Fruit fly (Drosophila melanogaster) whole organism, prepupa: Measurements from ENCODE around the gene CG43293.

Experiments used
- Blimp-1 ChIP-seq: fragments of 200-800 bp; sonication (Bioruptor generic); optimal IDR thresholded peaks from 3 replicates; lab custom pipeline; 2017; ENCODE audit warnings: missing biosample characterization, missing genetic modification characterization, mild to moderate bottlenecking, moderate library complexity, missing genetic modification reagents
- CG10631 ChIP-seq: fragments of 200-800 bp; sonication (Bioruptor generic); optimal IDR thresholded peaks from 2 replicates; lab custom pipeline; 2016; ENCODE audit warnings: missing biosample characterization, missing genetic modification characterization
- CG11902 ChIP-seq: fragments of 200-800 bp; sonication (Bioruptor generic); optimal IDR thresholded peaks from 3 replicates; lab custom pipeline; 2016; ENCODE audit warnings: missing biosample characterization, missing genetic modification characterization
- CG15336 ChIP-seq: fragments of 200-800 bp; sonication (Bioruptor generic); IDR thresholded peaks from 2 replicates; pipeline ENCODE4 v1.3.6; 2022; ENCODE audit warnings: missing biosample characterization, missing genetic modification characterization
- CG16779 ChIP-seq: fragments of 200-800 bp; sonication (Bioruptor generic); optimal IDR thresholded peaks from 3 replicates; lab custom pipeline; 2017; ENCODE audit warnings: missing biosample characterization, mild to moderate bottlenecking, missing genetic modification characterization
- CG3032 ChIP-seq: fragments of 200-800 bp; optimal IDR thresholded peaks from 2 replicates; lab custom pipeline; 2019; ENCODE audit warnings: missing biosample characterization, mild to moderate bottlenecking, missing genetic modification characterization, moderate library complexity
- CG31627 ChIP-seq: fragments of 200-800 bp; sonication (Bioruptor generic); optimal IDR thresholded peaks from 3 replicates; lab custom pipeline; 2016; ENCODE audit warnings: missing biosample characterization, missing genetic modification characterization
- CG34406 ChIP-seq: fragments of 200-800 bp; sonication (Bioruptor generic); optimal IDR thresholded peaks from 3 replicates; lab custom pipeline; 2016; ENCODE audit warnings: missing biosample characterization, missing genetic modification characterization
- CG3919 ChIP-seq: fragments of 200-800 bp; sonication (Bioruptor generic); optimal IDR thresholded peaks from 3 replicates; lab custom pipeline; 2016; ENCODE audit warnings: missing biosample characterization, missing genetic modification characterization
- CG6792 ChIP-seq: fragments of 200-800 bp; sonication (Bioruptor generic); optimal IDR thresholded peaks from 3 replicates; lab custom pipeline; 2016; ENCODE audit warnings: missing biosample characterization, missing genetic modification characterization
- CG6854 ChIP-seq: fragments of 200-800 bp; sonication (Bioruptor generic); optimal IDR thresholded peaks from 2 replicates; lab custom pipeline; 2017; ENCODE audit warnings: missing biosample characterization, mild to moderate bottlenecking, missing genetic modification characterization
- CG8119 ChIP-seq: fragments of 200-800 bp; sonication (Bioruptor generic); IDR thresholded peaks from 3 replicates; pipeline ENCODE4 v1.3.6; 2022; ENCODE audit warnings: missing biosample characterization, missing genetic modification characterization
- CG9139 ChIP-seq: fragments of 200-800 bp; sonication (Bioruptor generic); optimal IDR thresholded peaks from 3 replicates; lab custom pipeline; 2017; ENCODE audit warnings: missing biosample characterization, mild to moderate bottlenecking, missing genetic modification characterization
- Eip75B ChIP-seq: fragments of 200-800 bp; sonication (Bioruptor generic); optimal IDR thresholded peaks from 3 replicates; lab custom pipeline; 2016; ENCODE audit warnings: missing biosample characterization, missing genetic modification characterization
- Eip93F ChIP-seq: fragments of 200-800 bp; sonication (Bioruptor generic); optimal IDR thresholded peaks from 2 replicates; lab custom pipeline; 2016; ENCODE audit warnings: missing biosample characterization, mild to moderate bottlenecking, missing genetic modification characterization
- Ets21C ChIP-seq: fragments of 200-800 bp; sonication (Bioruptor generic); optimal IDR thresholded peaks from 3 replicates; lab custom pipeline; 2016; ENCODE audit warnings: missing biosample characterization, missing genetic modification characterization
- Ets96B ChIP-seq: fragments of 200-800 bp; optimal IDR thresholded peaks from 2 replicates; lab custom pipeline; 2019; ENCODE audit warnings: missing biosample characterization, mild to moderate bottlenecking, missing genetic modification characterization, moderate library complexity
- Gug ChIP-seq: fragments of 200-800 bp; sonication (Bioruptor generic); IDR thresholded peaks from 2 replicates; pipeline ENCODE4 v1.3.6; 2022; ENCODE audit warnings: missing biosample characterization, missing genetic modification characterization
- Hr38 ChIP-seq: sonication (Bioruptor generic); optimal IDR thresholded peaks from 2 replicates; lab custom pipeline; 2016; ENCODE audit warnings: missing biosample characterization, missing genetic modification characterization
- Hr4 ChIP-seq: fragments of 200-800 bp; sonication (Bioruptor generic); optimal IDR thresholded peaks from 3 replicates; lab custom pipeline; 2016; ENCODE audit warnings: missing biosample characterization, missing genetic modification characterization
- Lpt ChIP-seq: fragments of 200-800 bp; sonication (Bioruptor generic); optimal IDR thresholded peaks from 3 replicates; lab custom pipeline; 2016; ENCODE audit warnings: missing biosample characterization, missing genetic modification characterization
- Met ChIP-seq: fragments of 200-800 bp; sonication (Bioruptor generic); optimal IDR thresholded peaks from 3 replicates; lab custom pipeline; 2016; ENCODE audit warnings: missing biosample characterization, missing genetic modification characterization
- OdsH ChIP-seq: fragments of 200-800 bp; sonication (Bioruptor generic); optimal IDR thresholded peaks from 3 replicates; lab custom pipeline; 2016; ENCODE audit warnings: missing biosample characterization, missing genetic modification characterization
- Smox ChIP-seq: fragments of 200-800 bp; sonication (Bioruptor generic); optimal IDR thresholded peaks from 3 replicates; lab custom pipeline; 2016; ENCODE audit warnings: missing biosample characterization, missing genetic modification characterization
- Sox102F ChIP-seq: fragments of 200-800 bp; sonication (Bioruptor generic); optimal IDR thresholded peaks from 2 replicates; lab custom pipeline; 2016; ENCODE audit warnings: missing biosample characterization, mild to moderate bottlenecking, missing genetic modification characterization
- Sox14 ChIP-seq: fragments of 200-800 bp; sonication (Bioruptor generic); optimal IDR thresholded peaks from 3 replicates; lab custom pipeline; 2016; ENCODE audit warnings: missing biosample characterization, missing genetic modification characterization
- achi ChIP-seq: fragments of 200-800 bp; sonication (Bioruptor generic); optimal IDR thresholded peaks from 3 replicates; lab custom pipeline; 2016; ENCODE audit warnings: missing biosample characterization, missing genetic modification characterization
- cyc ChIP-seq: fragments of 200-800 bp; sonication (Bioruptor generic); optimal IDR thresholded peaks from 3 replicates; lab custom pipeline; 2016; ENCODE audit warnings: missing biosample characterization, missing genetic modification characterization
- dsx ChIP-seq: fragments of 200-800 bp; optimal IDR thresholded peaks from 3 replicates; lab custom pipeline; 2019; ENCODE audit warnings: missing biosample characterization, mild to moderate bottlenecking, missing genetic modification characterization, moderate library complexity; ENCODE audit not compliant: poor library complexity, severe bottlenecking
- eg ChIP-seq: fragments of 200-800 bp; sonication (Bioruptor generic); IDR thresholded peaks from 3 replicates; pipeline ENCODE4 v1.3.6; 2022; ENCODE audit warnings: missing biosample characterization, missing genetic modification characterization
- fd59A ChIP-seq: fragments of 200-800 bp; sonication (Bioruptor generic); optimal IDR thresholded peaks from 2 replicates; lab custom pipeline; 2017; ENCODE audit warnings: missing biosample characterization, mild to moderate bottlenecking, missing genetic modification characterization, missing genetic modification reagents
- fkh ChIP-seq: fragments of 200-800 bp; sonication (Bioruptor generic); optimal IDR thresholded peaks from 3 replicates; lab custom pipeline; 2017; ENCODE audit warnings: missing biosample characterization, mild to moderate bottlenecking, missing genetic modification characterization, moderate library complexity
- lz ChIP-seq: fragments of 200-800 bp; sonication (Bioruptor generic); optimal IDR thresholded peaks from 3 replicates; lab custom pipeline; 2016; ENCODE audit warnings: missing biosample characterization, missing genetic modification characterization
- net ChIP-seq: fragments of 200-800 bp; sonication (Bioruptor generic); optimal IDR thresholded peaks from 3 replicates; lab custom pipeline; 2016; ENCODE audit warnings: missing biosample characterization, missing genetic modification characterization
- pdm3 ChIP-seq: fragments of 200-800 bp; sonication (Bioruptor generic); optimal IDR thresholded peaks from 3 replicates; lab custom pipeline; 2016; ENCODE audit warnings: missing biosample characterization, missing genetic modification characterization
- salr ChIP-seq, 2 experiments: fragments of 200-800 bp; sonication (Bioruptor generic); optimal IDR thresholded peaks; 3 replicates each; lab custom pipeline; 2016 to 2018; ENCODE audit warnings: missing biosample characterization in 2 of 2, missing genetic modification characterization in 2 of 2, mild to moderate bottlenecking in 1 of 2
- spab ChIP-seq: fragments of 200-800 bp; sonication (Bioruptor generic); optimal IDR thresholded peaks from 2 replicates; lab custom pipeline; 2017; ENCODE audit warnings: missing biosample characterization, mild to moderate bottlenecking, missing genetic modification characterization, missing genetic modification reagents
- ss ChIP-seq, 2 experiments: fragments of 200-800 bp; sonication (Bioruptor generic); optimal IDR thresholded peaks; 2 replicates in 1 of 2; 3 replicates in 1 of 2; lab custom pipeline; 2017 to 2018; ENCODE audit warnings: mild to moderate bottlenecking in 2 of 2, missing biosample characterization in 2 of 2, missing genetic modification characterization in 2 of 2, moderate library complexity in 1 of 2
- svp ChIP-seq: fragments of 200-800 bp; sonication (Bioruptor generic); peaks from one replicate; lab custom pipeline; 2016; ENCODE audit warnings: missing biosample characterization, missing genetic modification characterization
- topi ChIP-seq: fragments of 200-800 bp; sonication (Bioruptor generic); optimal IDR thresholded peaks from 3 replicates; lab custom pipeline; 2016; ENCODE audit warnings: missing biosample characterization, missing genetic modification characterization
- vri ChIP-seq: fragments of 200-800 bp; sonication (Bioruptor generic); optimal IDR thresholded peaks from 3 replicates; lab custom pipeline; 2016; ENCODE audit warnings: missing biosample characterization, mild to moderate bottlenecking, missing genetic modification characterization

The CG43293 gene

dm6 chr3L:6220187-6220586 lies 35.2 kb downstream of the CG43293 start, which contains the start of gene CG33946 (continued):
- TF ChIP-seq net (GFP tag; lab: Kevin White, UChicago) (peak; percentile 42), svp (GFP tag; lab: Kevin White, UChicago) (peak; percentile 87), salr (GFP tag; optimal IDR thresholded peaks at IDR 0.05; lab: Kevin White, UChicago) (peak in 1 of 2 experiments; percentile 48), fkh (no peak), CG34406 (GFP tag; lab: Kevin White, UChicago) (peak; percentile 38), CG6854 (GFP tag; lab: Kevin White, UChicago) (no peak), Ets21C (peak; percentile 72), Eip75B (GFP tag; lab: Kevin White, UChicago) (peak; percentile 39), lz (GFP tag; lab: Kevin White, UChicago) (peak; percentile 58), CG8119 (peak; percentile 51; the same call in 1 of the 3 replicates), CG11902 (GFP tag; lab: Kevin White, UChicago) (peak; percentile 61), Blimp-1 (peak; percentile 44), dsx (no peak), Smox (GFP tag; lab: Kevin White, UChicago) (peak; percentile 74), Ets96B (tag; lab: Kevin White, UChicago) (peak; percentile 10), CG3032 (peak; percentile 3), Sox14 (GFP tag; lab: Kevin White, UChicago) (peak; percentile 70)

- TF ChIP-seq CG34406 (GFP tag; lab: Kevin White, UChicago) (no peak), vri (GFP tag; lab: Kevin White, UChicago) (no peak), Sox102F (GFP tag; lab: Kevin White, UChicago) (no peak), CG3032 (no peak), CG6854 (GFP tag; lab: Kevin White, UChicago) (no peak), CG6792 (GFP tag; lab: Kevin White, UChicago) (no peak), fd59A (GFP tag; lab: Kevin White, UChicago) (no peak), Ets21C (no peak)
Observed at dm6 chr3L:6232261-6232660, 47.3 kb downstream of the CG43293 start, which contains the start of gene CG13299. TSS of gene CG13299 (minus strand) at chr3L:6232361.

dm6 chr3L:6233281-6233680 lies 48.3 kb downstream of the CG43293 start, which contains the start of gene BG642312:
TSS of gene BG642312 (minus strand) at chr3L:6233381.
- TF ChIP-seq fkh (no peak), CG3032 (no peak), lz (GFP tag; lab: Kevin White, UChicago) (no peak), Met (GFP tag; lab: Kevin White, UChicago) (no peak), CG16779 (tag; lab: Kevin White, UChicago) (no peak), Eip93F (no peak), CG3919 (GFP tag; lab: Kevin White, UChicago) (no peak), Gug (GFP tag; lab: Robert Waterston, UW) (no peak), CG15336 (GFP tag; lab: Robert Waterston, UW) (no peak), eg (no peak), CG31627 (no peak), cyc (GFP tag; lab: Kevin White, UChicago) (no peak), Eip75B (GFP tag; lab: Kevin White, UChicago) (no peak), Lpt (GFP tag; lab: Kevin White, UChicago) (no peak), ss (GFP tag; optimal IDR thresholded peaks at IDR 0.05; lab: Kevin White, UChicago) (no peak), pdm3 (GFP tag; lab: Kevin White, UChicago) (no peak), vri (GFP tag; lab: Kevin White, UChicago) (no peak), achi (GFP tag; lab: Kevin White, UChicago) (no peak), OdsH (GFP tag; lab: Kevin White, UChicago) (no peak)
- TF ChIP-seq, all 60 proteins: peak for 0

- TF ChIP-seq achi (GFP tag; lab: Kevin White, UChicago) (no peak), Met (GFP tag; lab: Kevin White, UChicago) (no peak), Hr38 (GFP tag; lab: Kevin White, UChicago) (no peak), CG10631 (GFP tag; lab: Kevin White, UChicago) (no peak), spab (GFP tag; lab: Kevin White, UChicago) (no peak), CG34406 (GFP tag; lab: Kevin White, UChicago) (no peak), Eip93F (no peak), net (GFP tag; lab: Kevin White, UChicago) (no peak), Hr4 (GFP tag; lab: Kevin White, UChicago) (no peak), CG9139 (GFP tag; lab: Kevin White, UChicago) (no peak), eg (no peak), topi (GFP tag; lab: Kevin White, UChicago) (no peak), CG3919 (GFP tag; lab: Kevin White, UChicago) (no peak), Blimp-1 (no peak), svp (GFP tag; lab: Kevin White, UChicago) (no peak), dsx (no peak), Ets21C (no peak), Eip75B (GFP tag; lab: Kevin White, UChicago) (no peak)
Observed at dm6 chr3L:6234035-6234434, 49.0 kb downstream of the CG43293 start, which contains the start of gene CG42714. TSS of gene CG42714 (minus strand) at chr3L:6234056.
